Fruit fly (Drosophila melanogaster): ENCODE results near the gene CG15478.

Gene CG15478

DNA sequence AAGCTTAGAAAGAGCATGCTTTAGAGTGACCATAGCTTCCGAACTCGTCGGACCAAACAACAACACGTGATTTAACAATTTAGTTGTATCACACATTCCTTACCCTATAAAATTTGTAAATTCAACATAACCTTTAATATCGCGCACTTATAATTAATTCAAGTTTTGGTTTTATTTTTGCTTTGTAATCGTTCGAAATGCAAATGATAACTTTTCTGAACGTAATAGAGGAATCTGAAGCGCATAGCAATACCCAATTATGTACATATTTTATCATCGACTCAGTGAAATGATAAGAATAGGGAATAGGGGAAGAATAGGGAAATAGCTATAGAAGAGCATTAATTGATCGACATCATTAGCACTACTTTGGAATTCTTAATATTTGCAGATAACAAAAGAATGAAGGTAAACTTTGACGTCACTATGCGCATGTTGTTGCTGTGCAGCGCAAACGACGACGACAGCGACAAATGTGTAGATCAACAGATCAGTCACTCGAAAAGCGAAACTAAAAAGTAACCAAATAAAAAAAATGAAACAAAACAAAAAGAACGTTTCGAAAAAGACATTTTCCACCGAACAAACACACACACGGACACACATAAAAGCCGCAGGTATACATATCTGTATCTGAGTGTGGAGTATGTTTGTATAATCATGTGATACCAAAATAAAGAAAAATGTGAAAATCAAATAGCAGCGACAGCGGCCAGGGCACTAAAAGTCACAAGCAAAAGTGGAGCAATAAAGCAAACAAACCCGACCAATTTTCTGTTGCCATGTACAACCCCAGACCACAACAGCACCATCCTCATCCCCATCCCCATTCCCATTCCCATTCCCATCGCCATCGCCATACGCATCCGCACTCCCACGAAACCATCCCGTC is 10.1 kb downstream of the CG15478 start (continued):
- TF ChIP-seq CG10321 (GFP tag; IDR thresholded peaks at IDR 0.05) = no peak
- TF ChIP-seq cas (GFP tag; IDR thresholded peaks at IDR 0.05) = no peak
- no peak for TF ChIP-seq CG6254 (GFP tag; optimal IDR thresholded peaks at IDR 0.05)
- TF ChIP-seq sug (tag; optimal IDR thresholded peaks at IDR 0.05) = no peak
- TF ChIP-seq nerfin-2 (GFP tag; IDR thresholded peaks at IDR 0.05; ENCODE audit: partially characterized antibody) = no peak
- no peak for TF ChIP-seq dati (GFP tag; IDR thresholded peaks at IDR 0.05)
- no peak for TF ChIP-seq Dad (GFP tag; optimal IDR thresholded peaks at IDR 0.05)
- no peak for TF ChIP-seq Sox102F (GFP tag; optimal IDR thresholded peaks at IDR 0.05)
- no peak for TF ChIP-seq CG1602 (GFP tag; optimal IDR thresholded peaks at IDR 0.05)
- TF ChIP-seq gro (GFP tag; optimal IDR thresholded peaks at IDR 0.05) = no peak
- peak; percentile 15; the same call in 1 of the 2 replicates for TF ChIP-seq MBD-R2 (GFP tag; IDR thresholded peaks at IDR 0.05)
- TF ChIP-seq nom (GFP tag; optimal IDR thresholded peaks at IDR 0.05) = no peak
- TF ChIP-seq ato (GFP tag; IDR thresholded peaks at IDR 0.05; ENCODE audit: partially characterized antibody) = no peak
- TF ChIP-seq tup (GFP tag; optimal IDR thresholded peaks at IDR 0.05) = no peak
- TF ChIP-seq corto (GFP tag; optimal IDR thresholded peaks at IDR 0.05) = no peak
- no peak for TF ChIP-seq Bgb (GFP tag; IDR thresholded peaks at IDR 0.05; ENCODE audit: partially characterized antibody)
- TF ChIP-seq CG6175 (GFP tag; IDR thresholded peaks at IDR 0.05) = no peak
- no peak for TF ChIP-seq CTCF (GFP tag; optimal IDR thresholded peaks at IDR 0.05)
- TF ChIP-seq CG4707 (GFP tag; optimal IDR thresholded peaks at IDR 0.05) = peak; percentile 13
- TF ChIP-seq CG6689 (GFP tag; IDR thresholded peaks at IDR 0.05) = no peak
- no peak for TF ChIP-seq vnd (GFP tag; IDR thresholded peaks at IDR 0.05; ENCODE audit: partially characterized antibody)
- no peak for TF ChIP-seq pb (GFP tag; optimal IDR thresholded peaks at IDR 0.05)
- TF ChIP-seq CG15696 (tag; optimal IDR thresholded peaks at IDR 0.05) = peak; percentile 32
- TF ChIP-seq Blimp-1 (GFP tag; optimal IDR thresholded peaks at IDR 0.05) = no peak
- TF ChIP-seq mam (GFP tag; optimal IDR thresholded peaks at IDR 0.05) = no peak
- no peak for TF ChIP-seq CG18476 (GFP tag; optimal IDR thresholded peaks at IDR 0.05)
- TF ChIP-seq gfzf (GFP tag; optimal IDR thresholded peaks at IDR 0.05) = peak; percentile 40
- TF ChIP-seq sna (GFP tag; IDR thresholded peaks at IDR 0.05; ENCODE audit: partially characterized antibody) = no peak
- peak; percentile 16 for TF ChIP-seq row (GFP tag; IDR thresholded peaks at IDR 0.05)
- peak; percentile 68 for TF ChIP-seq sens (GFP tag)
- TF ChIP-seq cg (GFP tag; optimal IDR thresholded peaks at IDR 0.05) = peak; percentile 18
- no peak for TF ChIP-seq CG13296 (GFP tag; optimal IDR thresholded peaks at IDR 0.05)
- peak; percentile 84 for TF ChIP-seq D19A (tag; optimal IDR thresholded peaks at IDR 0.05)
- TF ChIP-seq jing (GFP tag; optimal IDR thresholded peaks at IDR 0.05) = no peak
- no peak for TF ChIP-seq Nf-YB (GFP tag; optimal IDR thresholded peaks at IDR 0.05)
- no peak for TF ChIP-seq Side (GFP tag; optimal IDR thresholded peaks at IDR 0.05)
- TF ChIP-seq CG8290 (GFP tag; optimal IDR thresholded peaks at IDR 0.05) = no peak
- peak in 1 of 2 experiments; percentile 6 for TF ChIP-seq CG8290 (tag; optimal IDR thresholded peaks at IDR 0.05)
- no peak for TF ChIP-seq CG2875 (GFP tag; optimal IDR thresholded peaks at IDR 0.05)
- no peak for TF ChIP-seq CG18011 (GFP tag; optimal IDR thresholded peaks at IDR 0.05)
- no peak for TF ChIP-seq Nf-YA (GFP tag; IDR thresholded peaks at IDR 0.05)
- no peak for TF ChIP-seq CG14050 (GFP tag; IDR thresholded peaks at IDR 0.05)
- no peak for TF ChIP-seq shn (GFP tag; optimal IDR thresholded peaks at IDR 0.05)
- no peak for TF ChIP-seq gt (GFP tag; IDR thresholded peaks at IDR 0.05)
- no peak for TF ChIP-seq vvl (GFP tag; IDR thresholded peaks at IDR 0.05)
- peak; percentile 7 for TF ChIP-seq CG3163 (GFP tag; optimal IDR thresholded peaks at IDR 0.05)
- TF ChIP-seq CG6765 (GFP tag; optimal IDR thresholded peaks at IDR 0.05) = no peak
- TF ChIP-seq CG12299 (tag; optimal IDR thresholded peaks at IDR 0.05) = no peak
- peak; percentile 10 for TF ChIP-seq gsb-n (tag; optimal IDR thresholded peaks at IDR 0.05)
- TF ChIP-seq Ravus (GFP tag; IDR thresholded peaks at IDR 0.05) = no peak

Measured in whole organism, embryonic.